Worm (Caenorhabditis elegans) whole organism, L1 larva: ENCODE measurements around the gene oat-1.

Experiments
- Y116A8C.19 ChIP-seq: sonication (generic microtip); optimal IDR thresholded peaks from 2 replicates; lab custom pipeline; 2016; ENCODE audit warnings: missing compliant biosample characterization, missing genetic modification characterization, borderline replicate concordance
- nhr-12 ChIP-seq: sonication (generic microtip); optimal IDR thresholded peaks from 2 replicates; lab custom pipeline; 2017; ENCODE audit warnings: missing biosample characterization, missing genetic modification characterization
- nhr-77 ChIP-seq: fragments of 150-350 bp; optimal IDR thresholded peaks from 2 replicates; lab custom pipeline; 2014; ENCODE audit warnings: missing biosample characterization, missing genetic modification characterization
- pqm-1 ChIP-seq: sonication (generic microtip); optimal IDR thresholded peaks from 3 replicates; lab custom pipeline; 2017; ENCODE audit warnings: missing biosample characterization, missing genetic modification characterization
- rnt-1 ChIP-seq: sonication (generic microtip); optimal IDR thresholded peaks from 2 replicates; lab custom pipeline; 2016; ENCODE audit warnings: mild to moderate bottlenecking, missing genetic modification characterization, moderate library complexity, missing compliant biosample characterization
- skn-1 ChIP-seq: fragments of 150-350 bp; optimal IDR thresholded peaks from 2 replicates; lab custom pipeline; 2014; ENCODE audit warnings: missing biosample characterization, missing genetic modification characterization
- snpc-4 ChIP-seq: fragments of 150-350 bp; optimal IDR thresholded peaks from 2 replicates; lab custom pipeline; 2014; ENCODE audit warnings: missing biosample characterization, missing genetic modification characterization
- swsn-7 ChIP-seq: sonication (generic microtip); optimal IDR thresholded peaks from 2 replicates; lab custom pipeline; 2016; ENCODE audit warnings: missing genetic modification characterization, missing compliant biosample characterization
- zag-1 ChIP-seq: fragments of 150-350 bp; optimal IDR thresholded peaks from 2 replicates; lab custom pipeline; 2014; ENCODE audit warnings: missing biosample characterization, missing genetic modification characterization

DNA sequence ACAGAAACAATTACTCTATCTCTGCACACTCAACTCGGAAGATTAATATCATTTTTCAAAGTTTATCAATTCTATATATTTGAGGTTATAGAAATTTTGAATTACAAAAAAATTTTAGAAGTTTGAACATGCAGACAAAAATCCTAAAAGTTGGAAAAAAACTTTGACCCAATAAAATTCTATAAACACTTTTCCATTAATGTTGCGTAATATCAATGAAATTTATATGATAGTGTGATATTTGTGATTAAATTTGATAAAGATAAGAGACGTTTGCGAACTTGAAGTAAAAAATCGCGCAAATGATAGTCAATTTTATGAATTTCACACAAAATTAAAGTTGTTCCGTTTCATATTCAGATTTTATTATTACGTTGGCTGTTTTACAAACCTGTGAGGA is 18.3 kb downstream of the oat-1 start:
- no peak for TF ChIP-seq rnt-1 (tag; lab: Kevin White, UChicago)
- no peak for TF ChIP-seq Y116A8C.19
- TF ChIP-seq pqm-1: no peak
- TF ChIP-seq nhr-77 (tag; lab: Kevin White, UChicago): no peak
- no peak for TF ChIP-seq nhr-12 (tag; lab: Kevin White, UChicago)
- no peak for TF ChIP-seq swsn-7 (tag; lab: Kevin White, UChicago)
- TF ChIP-seq snpc-4 (tag; lab: Kevin White, UChicago): no peak
- no peak for TF ChIP-seq zag-1
- TF ChIP-seq skn-1 (tag; lab: Kevin White, UChicago): no peak
